Fruit fly (Drosophila melanogaster) whole organism, wandering third instar larva: Measurements from ENCODE around the gene Crg-1.

ENCODE experiments used
- Abd-B ChIP-seq: fragments of >200 bp; optimal IDR thresholded peaks from 2 replicates; lab custom pipeline; 2017; ENCODE audit warnings: missing biosample characterization, missing genetic modification characterization
- Dfd ChIP-seq: fragments of >200 bp; optimal IDR thresholded peaks from 2 replicates; lab custom pipeline; 2017; ENCODE audit warnings: missing biosample characterization, missing genetic modification characterization
- Rel ChIP-seq, 2 experiments: fragments of 200-800 bp; sonication (Bioruptor generic) in 1 of 2; optimal IDR thresholded peaks; 2 replicates in 1 of 2; 3 replicates in 1 of 2; lab custom pipeline; 2016 to 2019; ENCODE audit warnings: mild to moderate bottlenecking in 2 of 2, missing biosample characterization in 2 of 2, missing genetic modification characterization in 2 of 2, moderate library complexity in 1 of 2

DNA sequence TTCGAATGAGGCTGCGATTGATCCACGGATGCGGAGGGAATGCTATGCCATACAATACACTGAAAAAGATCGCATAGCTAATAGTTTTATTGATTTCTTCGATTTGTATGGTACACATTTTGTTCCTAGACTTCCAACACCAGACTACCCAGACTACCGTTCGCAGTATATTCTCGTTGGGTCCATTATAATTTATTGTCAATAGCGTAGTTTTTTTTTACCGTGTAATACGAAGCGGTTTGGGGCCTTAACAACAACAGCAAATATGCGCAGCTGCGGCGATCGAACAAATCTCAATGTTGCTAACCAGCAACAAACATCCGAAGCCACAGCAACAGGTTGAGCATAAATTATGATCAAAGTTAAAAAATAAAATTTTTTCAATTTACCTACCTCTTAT is 45.6 kb downstream of the Crg-1 start:
- TF ChIP-seq Rel (GFP tag; optimal IDR thresholded peaks at IDR 0.05; lab: Kevin White, UChicago) = no peak
- no peak for TF ChIP-seq Rel (tag; optimal IDR thresholded peaks at IDR 0.05; lab: Kevin White, UChicago)
- TF ChIP-seq Abd-B (GFP tag; lab: Kevin White, UChicago) = no peak
- no peak for TF ChIP-seq Dfd (GFP tag; lab: Kevin White, UChicago)
